Worm (Caenorhabditis elegans) whole organism, L1 larva: ENCODE measurements around the gene cyp-14A1.
A peak's percentile ranks its signal among the peaks of the same experiment; 100 is the strongest.

Experiments used
- C16A3.4 ChIP-seq: fragments of 150-350 bp; optimal IDR thresholded peaks from 2 replicates; lab custom pipeline; 2014; ENCODE audit warnings: missing biosample characterization, missing genetic modification characterization
- C34B4.2 ChIP-seq: sonication (generic microtip); optimal IDR thresholded peaks from 2 replicates; lab custom pipeline; 2017; ENCODE audit warnings: mild to moderate bottlenecking, missing genetic modification characterization, missing compliant biosample characterization
- Y116A8C.19 ChIP-seq: sonication (generic microtip); optimal IDR thresholded peaks from 2 replicates; lab custom pipeline; 2016; ENCODE audit warnings: missing compliant biosample characterization, missing genetic modification characterization, borderline replicate concordance
- alr-1 ChIP-seq: fragments of 200-800 bp; sonication (Bioruptor generic); optimal IDR thresholded peaks from 2 replicates; lab custom pipeline; 2018; ENCODE audit warnings: borderline replicate concordance, mild to moderate bottlenecking, missing genetic modification characterization, missing compliant biosample characterization
- blmp-1 ChIP-seq: fragments of 150-350 bp; optimal IDR thresholded peaks from 2 replicates; lab custom pipeline; 2014; ENCODE audit warnings: missing biosample characterization, missing genetic modification characterization
- ceh-63 ChIP-seq: fragments of 200-800 bp; sonication (Bioruptor generic); optimal IDR thresholded peaks from 2 replicates; lab custom pipeline; 2018; ENCODE audit warnings: mild to moderate bottlenecking, missing genetic modification characterization, missing compliant biosample characterization
- ceh-82 ChIP-seq, 3 experiments: fragments of 150-350 bp in 1 of 3; sonication (generic microtip) in 2 of 3; optimal IDR thresholded peaks; 2 replicates each; lab custom pipeline; 2014 to 2017; ENCODE audit warnings: missing biosample characterization in 3 of 3, missing genetic modification characterization in 3 of 3
- dpl-1 ChIP-seq, 3 experiments: fragments of 150-350 bp in 2 of 3; sonication (generic microtip) in 1 of 3; optimal IDR thresholded peaks; 2 replicates each; lab custom pipeline; 2014 to 2017; ENCODE audit warnings: missing biosample characterization in 3 of 3, missing genetic modification characterization in 3 of 3, missing genetic modification reagents in 3 of 3
- efl-1 ChIP-seq, 4 experiments: fragments of 150-350 bp; optimal IDR thresholded peaks in 3 of 4; peaks in 1 of 4; 1 replicate in 1 of 4; 2 replicates in 3 of 4; lab custom pipeline; 2014; ENCODE audit warnings: missing biosample characterization in 2 of 4, missing genetic modification characterization in 2 of 4, missing genetic modification reagents in 2 of 4
- egl-27 ChIP-seq, 2 experiments: fragments of 150-350 bp in 1 of 2; sonication (generic microtip); optimal IDR thresholded peaks; 3 replicates each; lab custom pipeline; 2017 to 2018; ENCODE audit warnings: missing biosample characterization in 2 of 2, missing genetic modification characterization in 2 of 2, missing genetic modification reagents in 2 of 2
- elt-2 ChIP-seq: sonication (generic microtip); optimal IDR thresholded peaks from 2 replicates; lab custom pipeline; 2016; ENCODE audit warnings: missing genetic modification characterization, mild to moderate bottlenecking, inconsistent platforms, missing compliant biosample characterization, missing genetic modification reagents
- elt-3 ChIP-seq, 6 experiments: fragments of 150-350 bp in 1 of 6; sonication (generic microtip); optimal IDR thresholded peaks; 2 replicates each; lab custom pipeline; 2017 to 2018; ENCODE audit warnings: missing biosample characterization in 6 of 6, missing genetic modification characterization in 6 of 6, inconsistent platforms in 1 of 6
- fkh-4 ChIP-seq: sonication (generic microtip); optimal IDR thresholded peaks from 2 replicates; lab custom pipeline; 2016; ENCODE audit warnings: missing compliant biosample characterization, missing genetic modification characterization, borderline replicate concordance
- grh-1 ChIP-seq: fragments of 200-800 bp; sonication (Bioruptor generic); IDR thresholded peaks from 2 replicates; pipeline ENCODE4 v1.3.6; 2022; ENCODE audit warnings: missing genetic modification reagents, missing genetic modification characterization, missing compliant biosample characterization
- lin-14 ChIP-seq: fragments of 200-800 bp; sonication (Bioruptor generic); optimal IDR thresholded peaks from 2 replicates; lab custom pipeline; 2018; ENCODE audit warnings: mild to moderate bottlenecking, missing genetic modification characterization, moderate library complexity, missing compliant biosample characterization
- lin-15B ChIP-seq: fragments of 150-350 bp; sonication (generic microtip); optimal IDR thresholded peaks from 3 replicates; lab custom pipeline; 2014; ENCODE audit warnings: missing biosample characterization, missing genetic modification characterization
- lin-35 ChIP-seq, 2 experiments: fragments of 150-350 bp; optimal IDR thresholded peaks; 2 replicates each; lab custom pipeline; 2014; ENCODE audit warnings: missing biosample characterization in 2 of 2, missing genetic modification characterization in 2 of 2, missing genetic modification reagents in 2 of 2
- lin-39 ChIP-seq: fragments of 150-350 bp; optimal IDR thresholded peaks from 2 replicates; lab custom pipeline; 2014; ENCODE audit warnings: missing biosample characterization, missing genetic modification reagents, missing genetic modification characterization
- lsy-2 ChIP-seq, 2 experiments: fragments of 150-350 bp; optimal IDR thresholded peaks; 2 replicates each; lab custom pipeline; 2014; ENCODE audit warnings: missing biosample characterization in 2 of 2, missing genetic modification characterization in 2 of 2
- mdl-1 ChIP-seq, 2 experiments: fragments of 150-350 bp; optimal IDR thresholded peaks; 2 replicates each; lab custom pipeline; 2014 to 2017; ENCODE audit warnings: missing biosample characterization in 2 of 2, missing genetic modification characterization in 2 of 2, inconsistent platforms in 1 of 2
- mef-2 ChIP-seq: fragments of 150-350 bp; optimal IDR thresholded peaks from 2 replicates; lab custom pipeline; 2014; ENCODE audit warnings: missing biosample characterization, missing genetic modification characterization
- mep-1 ChIP-seq: fragments of 150-350 bp; optimal IDR thresholded peaks from 2 replicates; lab custom pipeline; 2014; ENCODE audit warnings: missing biosample characterization, missing genetic modification characterization
- nhr-19 ChIP-seq: fragments of 200-800 bp; sonication (Bioruptor generic); conservative IDR thresholded peaks from 2 replicates; pipeline ENCODE4 v1.3.6; 2022; ENCODE audit warnings: missing genetic modification characterization, missing compliant biosample characterization
- nhr-20 ChIP-seq: sonication (generic microtip); optimal IDR thresholded peaks from 2 replicates; lab custom pipeline; 2016; ENCODE audit warnings: mild to moderate bottlenecking, missing genetic modification characterization, missing compliant biosample characterization
- nhr-47 ChIP-seq: sonication (generic microtip); optimal IDR thresholded peaks from 2 replicates; lab custom pipeline; 2016; ENCODE audit warnings: mild to moderate bottlenecking, missing genetic modification characterization, moderate library complexity, missing compliant biosample characterization
- nhr-71 ChIP-seq: sonication (generic microtip); optimal IDR thresholded peaks from 2 replicates; lab custom pipeline; 2016; ENCODE audit warnings: mild to moderate bottlenecking, missing genetic modification characterization, moderate library complexity, missing compliant biosample characterization
- nhr-77 ChIP-seq: fragments of 150-350 bp; optimal IDR thresholded peaks from 2 replicates; lab custom pipeline; 2014; ENCODE audit warnings: missing biosample characterization, missing genetic modification characterization
- nhr-85 ChIP-seq: sonication (generic microtip); peaks from one replicate; lab custom pipeline; 2016; ENCODE audit warnings: missing genetic modification characterization, inconsistent platforms, missing compliant biosample characterization
- nhr-90 ChIP-seq: sonication (generic microtip); optimal IDR thresholded peaks from 2 replicates; lab custom pipeline; 2016; ENCODE audit warnings: mild to moderate bottlenecking, missing genetic modification characterization, missing compliant biosample characterization; ENCODE audit not compliant: poor library complexity
- pax-3 ChIP-seq: fragments of 200-800 bp; sonication (Bioruptor generic); optimal IDR thresholded peaks from 2 replicates; lab custom pipeline; 2018; ENCODE audit warnings: mild to moderate bottlenecking, missing genetic modification characterization, moderate library complexity, missing compliant biosample characterization
- rnt-1 ChIP-seq: sonication (generic microtip); optimal IDR thresholded peaks from 2 replicates; lab custom pipeline; 2016; ENCODE audit warnings: mild to moderate bottlenecking, missing genetic modification characterization, moderate library complexity, missing compliant biosample characterization
- skn-1 ChIP-seq: fragments of 150-350 bp; optimal IDR thresholded peaks from 2 replicates; lab custom pipeline; 2014; ENCODE audit warnings: missing biosample characterization, missing genetic modification characterization
- snu-23 ChIP-seq: sonication (generic microtip); optimal IDR thresholded peaks from 2 replicates; lab custom pipeline; 2016; ENCODE audit warnings: missing genetic modification characterization, missing compliant biosample characterization
- sup-37 ChIP-seq: fragments of 200-800 bp; sonication (Bioruptor generic); optimal IDR thresholded peaks from 2 replicates; lab custom pipeline; 2018; ENCODE audit warnings: mild to moderate bottlenecking, missing genetic modification characterization, missing compliant biosample characterization
- swsn-7 ChIP-seq: sonication (generic microtip); optimal IDR thresholded peaks from 2 replicates; lab custom pipeline; 2016; ENCODE audit warnings: missing genetic modification characterization, missing compliant biosample characterization
- tbx-2 ChIP-seq: sonication (generic microtip); optimal IDR thresholded peaks from 2 replicates; lab custom pipeline; 2016; ENCODE audit warnings: missing genetic modification characterization, missing compliant biosample characterization
- unc-130 ChIP-seq: fragments of 150-350 bp; optimal IDR thresholded peaks from 2 replicates; lab custom pipeline; 2017; ENCODE audit warnings: missing biosample characterization, missing genetic modification characterization, inconsistent platforms
- unc-30 ChIP-seq: sonication (generic microtip); optimal IDR thresholded peaks from 2 replicates; lab custom pipeline; 2017; ENCODE audit warnings: missing biosample characterization, missing genetic modification characterization
- unc-62 ChIP-seq: fragments of 150-350 bp; optimal IDR thresholded peaks from 2 replicates; lab custom pipeline; 2014; ENCODE audit warnings: missing biosample characterization, missing genetic modification reagents, missing genetic modification characterization
- vab-15 ChIP-seq: sonication (generic microtip); optimal IDR thresholded peaks from 2 replicates; lab custom pipeline; 2017; ENCODE audit warnings: missing genotype, mild to moderate bottlenecking, missing genetic modification characterization, missing compliant biosample characterization

cyp-14A1 gene

ce11 chrX:13251354-13251843, 15.8 kb downstream of the cyp-14A1 start (continued):
- TF ChIP-seq mef-2 (tag; lab: Kevin White, UChicago) (no peak), C34B4.2 (tag; lab: Kevin White, UChicago) (no peak), mep-1 (peak; percentile 85), snu-23 (GFP tag; lab: Kevin White, UChicago) (peak; percentile 84), elt-3 (tag; optimal IDR thresholded peaks at IDR 0.05; lab: Kevin White, UChicago) (peak in 2 of 6 experiments; percentile 8 to 28), efl-1 (optimal IDR thresholded peaks at IDR 0.05; lab: Kevin White, UChicago) (peak; percentile 34 to 39), efl-1 (GFP tag; optimal IDR thresholded peaks at IDR 0.05 in 1 of 2; lab: Kevin White, UChicago) (peak in 1 of 2 experiments; percentile 46), sup-37 (GFP tag; lab: Kevin White, UChicago) (no peak), nhr-90 (tag; lab: Kevin White, UChicago) (peak; percentile 19), nhr-85 (tag; lab: Kevin White, UChicago) (peak; percentile 87), fkh-4 (no peak), pax-3 (tag; lab: Kevin White, UChicago) (no peak)

DNA sequence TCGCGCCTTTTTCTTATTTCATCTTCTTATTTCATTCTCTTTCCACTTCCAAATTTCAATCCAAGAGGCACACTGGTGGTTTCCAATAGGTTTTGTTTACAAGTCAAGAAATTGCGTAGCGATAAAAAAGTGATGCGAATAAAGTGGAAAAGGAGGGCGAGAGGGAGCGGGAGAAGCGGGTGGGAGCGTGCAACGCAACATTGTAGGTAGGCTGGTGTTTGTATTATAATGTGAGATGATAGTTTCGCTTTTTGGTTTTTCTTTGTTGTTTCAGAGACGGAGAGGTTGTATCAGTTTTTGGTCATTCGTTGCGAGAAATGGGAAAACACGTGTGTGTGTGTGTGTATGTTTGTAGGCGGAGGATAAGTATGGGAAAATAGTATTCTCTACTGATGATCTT, 17.0 kb downstream of the cyp-14A1 start:
- TF ChIP-seq egl-27 (tag; optimal IDR thresholded peaks at IDR 0.05; lab: Kevin White, UChicago) (peak; percentile 27 to 33), unc-130 (tag; lab: Kevin White, UChicago) (peak; percentile 63), nhr-77 (tag; lab: Kevin White, UChicago) (peak; percentile 64), vab-15 (tag; lab: Kevin White, UChicago) (no peak), nhr-47 (tag; lab: Kevin White, UChicago) (no peak), skn-1 (tag; lab: Kevin White, UChicago) (no peak), lin-39 (no peak), rnt-1 (peak; percentile 23), swsn-7 (tag; lab: Kevin White, UChicago) (peak; percentile 25), lin-15B (tag; lab: Kevin White, UChicago) (no peak), tbx-2 (peak; percentile 58), Y116A8C.19 (tag; lab: Kevin White, UChicago) (no peak), dpl-1 (GFP tag; optimal IDR thresholded peaks at IDR 0.05; lab: Kevin White, UChicago) (peak in 1 of 3 experiments; percentile 7), lin-14 (GFP tag; lab: Kevin White, UChicago) (peak; percentile 85), ceh-82 (tag; optimal IDR thresholded peaks at IDR 0.05; lab: Kevin White, UChicago) (peak in 1 of 3 experiments; percentile 6), mdl-1 (tag; optimal IDR thresholded peaks at IDR 0.05; lab: Kevin White, UChicago) (peak in 1 of 2 experiments; percentile 91), nhr-20 (tag; lab: Kevin White, UChicago) (peak; percentile 89), lin-35 (GFP tag; optimal IDR thresholded peaks at IDR 0.05; lab: Kevin White, UChicago) (peak in 1 of 2 experiments; percentile 64), alr-1 (tag; lab: Kevin White, UChicago) (no peak), snu-23 (GFP tag; lab: Kevin White, UChicago) (peak; percentile 75), nhr-19 (GFP tag; lab: Robert Waterston, UW) (peak; percentile 29; the same call in 1 of the 2 replicates), blmp-1 (peak; percentile 91), elt-3 (tag; optimal IDR thresholded peaks at IDR 0.05; lab: Kevin White, UChicago) (peak in 5 of 6 experiments; percentile 37 to 85 (median 79)), nhr-90 (tag; lab: Kevin White, UChicago) (peak; percentile 64), unc-30 (tag; lab: Kevin White, UChicago) (no peak), ceh-63 (GFP tag; lab: Kevin White, UChicago) (no peak), fkh-4 (no peak), C16A3.4 (peak; percentile 53), elt-2 (tag; lab: Kevin White, UChicago) (peak; percentile 76), lsy-2 (tag; optimal IDR thresholded peaks at IDR 0.05; lab: Kevin White, UChicago) (peak in 1 of 2 experiments; percentile 30), nhr-85 (tag; lab: Kevin White, UChicago) (peak; percentile 95), unc-62 (GFP tag; lab: Kevin White, UChicago) (no peak), nhr-71 (tag; lab: Kevin White, UChicago) (peak; percentile 74), grh-1 (0 out of 2 replicates have a peak, but pooled peaks have one; percentile 7)
- TF ChIP-seq, all 84 proteins: peak for 23
